Fruit fly (Drosophila melanogaster): ENCODE results near the gene gcm.

dm6 chr2L:9569588-9570434 lies 11.7 kb downstream of the gcm start:
- TF ChIP-seq h (optimal IDR thresholded peaks at IDR 0.05) (no peak), Sin3A (optimal IDR thresholded peaks at IDR 0.05) (no peak), ttk (optimal IDR thresholded peaks at IDR 0.05) (no peak), insv (optimal IDR thresholded peaks at IDR 0.05) (no peak), Myc (optimal IDR thresholded peaks at IDR 0.05) (no peak)

Data from Kc167 (cell line).